Fruit fly (Drosophila melanogaster) whole organism, embryonic: ENCODE results near the gene Agxt.

Source experiments
- Awh ChIP-seq: fragments of 200-800 bp; sonication (Bioruptor generic); IDR thresholded peaks from 2 replicates; pipeline ENCODE4, ENCODE4 v1.3.6; 2022; ENCODE audit warnings: missing biosample characterization, missing genetic modification characterization
- CG11247 ChIP-seq: fragments of 200-800 bp; sonication (Bioruptor generic); IDR thresholded peaks from 2 replicates; pipeline ENCODE4 v1.3.6; 2022; ENCODE audit warnings: missing biosample characterization, missing genetic modification characterization
- CG12155 ChIP-seq: fragments of 200-800 bp; sonication (Bioruptor generic); optimal IDR thresholded peaks from 3 replicates; lab custom pipeline; 2016; ENCODE audit warnings: missing biosample characterization, missing genetic modification characterization
- CG1233 ChIP-seq: fragments of 200-800 bp; sonication (Bioruptor generic); optimal IDR thresholded peaks from 4 replicates; lab custom pipeline; 2018; ENCODE audit warnings: missing biosample characterization, mild to moderate bottlenecking, missing genetic modification characterization
- CG12769 ChIP-seq: fragments of 200-800 bp; sonication (Bioruptor generic); optimal IDR thresholded peaks from 2 replicates; lab custom pipeline; 2019; ENCODE audit warnings: missing biosample characterization, mild to moderate bottlenecking, missing genetic modification characterization, moderate library complexity
- CG14667 ChIP-seq: fragments of 200-800 bp; sonication (Bioruptor generic); IDR thresholded peaks from 2 replicates; pipeline ENCODE4 v1.3.6; 2022; ENCODE audit warnings: missing biosample characterization, missing genetic modification characterization
- CG16779 ChIP-seq: fragments of 200-800 bp; sonication (Bioruptor generic); IDR thresholded peaks from 2 replicates; pipeline ENCODE4 v1.3.6; 2022; ENCODE audit warnings: missing biosample characterization, missing genetic modification characterization
- CG17385 ChIP-seq: fragments of 200-800 bp; sonication (Bioruptor generic); optimal IDR thresholded peaks from 3 replicates; lab custom pipeline; 2018; ENCODE audit warnings: missing biosample characterization, mild to moderate bottlenecking, missing genetic modification characterization
- CG18011 ChIP-seq: fragments of 200-800 bp; sonication (Bioruptor generic); optimal IDR thresholded peaks from 2 replicates; lab custom pipeline; 2017; ENCODE audit warnings: missing biosample characterization, missing genetic modification characterization, mild to moderate bottlenecking, moderate library complexity, missing genotype
- CG2120 ChIP-seq: fragments of 200-800 bp; sonication (Bioruptor generic); optimal IDR thresholded peaks from 3 replicates; lab custom pipeline; 2016; ENCODE audit warnings: missing biosample characterization, missing genetic modification characterization
- CG2678 ChIP-seq: fragments of 200-800 bp; sonication (Bioruptor generic); optimal IDR thresholded peaks from 3 replicates; lab custom pipeline; 2019; ENCODE audit warnings: missing biosample characterization, mild to moderate bottlenecking, missing genetic modification characterization, moderate library complexity
- CG30020 ChIP-seq: fragments of 200-800 bp; optimal IDR thresholded peaks from 2 replicates; lab custom pipeline; 2019; ENCODE audit warnings: missing biosample characterization, mild to moderate bottlenecking, missing genetic modification characterization, moderate library complexity
- CG31365 ChIP-seq: fragments of 200-800 bp; sonication (Bioruptor generic); optimal IDR thresholded peaks from 2 replicates; lab custom pipeline; 2018; ENCODE audit warnings: missing biosample characterization, mild to moderate bottlenecking, missing genetic modification characterization
- CG3163 ChIP-seq: fragments of 200-800 bp; sonication (Bioruptor generic); optimal IDR thresholded peaks from 3 replicates; lab custom pipeline; 2016; ENCODE audit warnings: missing biosample characterization, missing genetic modification characterization
- CG3847 ChIP-seq: fragments of 200-800 bp; sonication (Bioruptor generic); IDR thresholded peaks from 2 replicates; pipeline ENCODE4 v1.3.6; 2022; ENCODE audit warnings: missing biosample characterization, missing genetic modification characterization
- CG4424 ChIP-seq: fragments of 200-800 bp; sonication (Bioruptor generic); optimal IDR thresholded peaks from 3 replicates; lab custom pipeline; 2016; ENCODE audit warnings: missing biosample characterization, missing genetic modification characterization
- CG5180 ChIP-seq: fragments of 200-800 bp; sonication (Bioruptor generic); optimal IDR thresholded peaks from 3 replicates; lab custom pipeline; 2017; ENCODE audit warnings: missing biosample characterization, missing genetic modification characterization, mild to moderate bottlenecking, moderate library complexity, missing genetic modification reagents
- CG6791 ChIP-seq: fragments of 200-800 bp; sonication (Bioruptor generic); IDR thresholded peaks from 3 replicates; pipeline ENCODE4 v1.3.6; 2022; ENCODE audit warnings: missing biosample characterization, missing genetic modification characterization; ENCODE audit not compliant: partially characterized antibody
- CG7928 ChIP-seq: fragments of 200-800 bp; sonication (Bioruptor generic); optimal IDR thresholded peaks from 2 replicates; lab custom pipeline; 2017; ENCODE audit warnings: missing biosample characterization, mild to moderate bottlenecking, missing genetic modification characterization
- CG8290 ChIP-seq, 3 experiments: fragments of 200-800 bp; sonication (Bioruptor generic); optimal IDR thresholded peaks; 2 replicates each; lab custom pipeline; 2016 to 2019; ENCODE audit warnings: missing biosample characterization in 3 of 3, missing genetic modification characterization in 3 of 3, mild to moderate bottlenecking in 2 of 3, moderate library complexity in 1 of 3
- D19B ChIP-seq: fragments of 200-800 bp; sonication (Bioruptor generic); optimal IDR thresholded peaks from 2 replicates; lab custom pipeline; 2017; ENCODE audit warnings: missing biosample characterization, mild to moderate bottlenecking, missing genetic modification characterization
- Dbx ChIP-seq: fragments of 200-800 bp; sonication (Bioruptor generic); IDR thresholded peaks from 3 replicates; pipeline ENCODE4 v1.3.6; 2022; ENCODE audit warnings: missing biosample characterization, missing genetic modification characterization
- ERR ChIP-seq: fragments of 200-800 bp; sonication (Bioruptor generic); optimal IDR thresholded peaks from 2 replicates; lab custom pipeline; 2016; ENCODE audit warnings: missing biosample characterization, missing genetic modification characterization
- Fer3 ChIP-seq: fragments of 200-800 bp; sonication (Bioruptor generic); optimal IDR thresholded peaks from 2 replicates; lab custom pipeline; 2018; ENCODE audit warnings: missing biosample characterization, mild to moderate bottlenecking, missing genetic modification characterization, moderate library complexity
- GATAe ChIP-seq: fragments of 200-800 bp; sonication (Bioruptor generic); conservative IDR thresholded peaks from 2 replicates; pipeline ENCODE4 v1.3.6; 2022; ENCODE audit warnings: missing biosample characterization, missing genetic modification characterization
- Mes4 ChIP-seq: fragments of 200-800 bp; sonication (Bioruptor generic); optimal IDR thresholded peaks from 2 replicates; lab custom pipeline; 2016; ENCODE audit warnings: missing biosample characterization, missing genetic modification characterization
- Optix ChIP-seq: fragments of 200-800 bp; sonication (Bioruptor generic); IDR thresholded peaks from 3 replicates; pipeline ENCODE4 v1.3.6; 2022; ENCODE audit warnings: missing biosample characterization, missing genetic modification characterization
- PHDP ChIP-seq: fragments of 200-800 bp; sonication (Bioruptor generic); optimal IDR thresholded peaks from 3 replicates; lab custom pipeline; 2018; ENCODE audit warnings: missing biosample characterization, mild to moderate bottlenecking, missing genetic modification characterization, moderate library complexity
- Vsx1 ChIP-seq: fragments of 200-800 bp; sonication (Bioruptor generic); optimal IDR thresholded peaks from 2 replicates; lab custom pipeline; 2017; ENCODE audit warnings: missing biosample characterization, mild to moderate bottlenecking, missing genetic modification characterization, missing genetic modification reagents
- ab ChIP-seq: fragments of 200-800 bp; sonication (Bioruptor generic); optimal IDR thresholded peaks from 2 replicates; lab custom pipeline; 2016; ENCODE audit warnings: missing biosample characterization, missing genetic modification characterization
- ato ChIP-seq: fragments of 200-800 bp; sonication (Bioruptor generic); IDR thresholded peaks from 2 replicates; pipeline ENCODE4 v1.3.6; 2022; ENCODE audit warnings: missing biosample characterization, missing genetic modification characterization; ENCODE audit not compliant: partially characterized antibody
- az2 ChIP-seq: fragments of 200-800 bp; sonication (Bioruptor generic); optimal IDR thresholded peaks from 3 replicates; lab custom pipeline; 2016; ENCODE audit warnings: missing biosample characterization, missing genetic modification characterization
- bowl ChIP-seq: fragments of 200-800 bp; sonication (Bioruptor generic); IDR thresholded peaks from 2 replicates; pipeline ENCODE4 v1.3.6; 2022; ENCODE audit warnings: missing biosample characterization, missing genetic modification characterization
- cas ChIP-seq: fragments of 200-800 bp; sonication (Bioruptor generic); IDR thresholded peaks from 2 replicates; pipeline ENCODE4 v1.3.6; 2022; ENCODE audit warnings: missing biosample characterization, missing genetic modification characterization
- dmrt11E ChIP-seq: fragments of 200-800 bp; sonication (Bioruptor generic); optimal IDR thresholded peaks from 3 replicates; lab custom pipeline; 2018; ENCODE audit warnings: missing biosample characterization, mild to moderate bottlenecking, missing genetic modification characterization, moderate library complexity
- emc ChIP-seq: fragments of 200-800 bp; sonication (Bioruptor generic); optimal IDR thresholded peaks from 2 replicates; lab custom pipeline; 2016; ENCODE audit warnings: missing biosample characterization, missing genetic modification characterization
- en ChIP-seq: fragments of 200-800 bp; sonication (Bioruptor generic); optimal IDR thresholded peaks from 2 replicates; lab custom pipeline; 2016; ENCODE audit warnings: missing biosample characterization, missing genetic modification characterization
- gcm2 ChIP-seq: fragments of 200-800 bp; sonication (Bioruptor generic); optimal IDR thresholded peaks from 2 replicates; lab custom pipeline; 2016; ENCODE audit warnings: missing biosample characterization, missing genetic modification characterization
- hb ChIP-seq: fragments of 200-800 bp; sonication (Bioruptor generic); IDR thresholded peaks from 3 replicates; pipeline ENCODE4 v1.3.6; 2022; ENCODE audit warnings: missing biosample characterization, missing genetic modification characterization; ENCODE audit not compliant: partially characterized antibody
- kni ChIP-seq: fragments of 200-800 bp; sonication (Bioruptor generic); optimal IDR thresholded peaks from 3 replicates; lab custom pipeline; 2017; ENCODE audit warnings: mild to moderate bottlenecking, missing biosample characterization, missing genetic modification reagents, missing genetic modification characterization
- mirr ChIP-seq: fragments of 200-800 bp; sonication (Bioruptor generic); optimal IDR thresholded peaks from 3 replicates; lab custom pipeline; 2018; ENCODE audit warnings: missing biosample characterization, mild to moderate bottlenecking, missing genetic modification characterization
- onecut ChIP-seq: fragments of 200-800 bp; sonication (Bioruptor generic); IDR thresholded peaks from 2 replicates; pipeline ENCODE4 v1.3.6; 2022; ENCODE audit warnings: missing biosample characterization, missing genetic modification characterization
- prd ChIP-seq, 3 experiments: fragments of >200 bp in 2 of 3; fragments of 200-800 bp in 1 of 3; sonication (Bioruptor generic) in 1 of 3; optimal IDR thresholded peaks in 2 of 3; IDR thresholded peaks in 1 of 3; 2 replicates in 2 of 3; 3 replicates in 1 of 3; pipeline versions ENCODE4 v1.3.6 to Lab custom; 2017 to 2022; ENCODE audit warnings: missing biosample characterization in 1 of 3, missing genetic modification characterization in 1 of 3
- row ChIP-seq: fragments of 200-800 bp; sonication (Bioruptor generic); IDR thresholded peaks from 3 replicates; pipeline ENCODE4 v1.3.6; 2022; ENCODE audit warnings: missing biosample characterization, missing genetic modification characterization
- run ChIP-seq: fragments of 200-800 bp; sonication (Bioruptor generic); optimal IDR thresholded peaks from 3 replicates; lab custom pipeline; 2018; ENCODE audit warnings: missing biosample characterization, mild to moderate bottlenecking, missing genetic modification characterization
- sd ChIP-seq: fragments of 200-800 bp; sonication (Bioruptor generic); optimal IDR thresholded peaks from 3 replicates; lab custom pipeline; 2018; ENCODE audit warnings: missing biosample characterization, mild to moderate bottlenecking, missing genetic modification characterization, moderate library complexity
- sug ChIP-seq: fragments of 200-800 bp; optimal IDR thresholded peaks from 2 replicates; lab custom pipeline; 2019; ENCODE audit warnings: missing biosample characterization, mild to moderate bottlenecking, missing genetic modification characterization, moderate library complexity
- tin ChIP-seq: fragments of 200-800 bp; sonication (Bioruptor generic); optimal IDR thresholded peaks from 3 replicates; lab custom pipeline; 2016; ENCODE audit warnings: missing biosample characterization, missing genetic modification characterization
- toy ChIP-seq: fragments of 200-800 bp; sonication (Bioruptor generic); IDR thresholded peaks from 2 replicates; pipeline ENCODE4 v1.3.6; 2022; ENCODE audit warnings: missing biosample characterization, missing genetic modification characterization
- vnd ChIP-seq: fragments of 200-800 bp; sonication (Bioruptor generic); IDR thresholded peaks from 3 replicates; pipeline ENCODE4 v1.3.6; 2022; ENCODE audit warnings: missing biosample characterization, missing genetic modification characterization; ENCODE audit not compliant: partially characterized antibody
- zfh2 ChIP-seq: fragments of 200-800 bp; sonication (Bioruptor generic); optimal IDR thresholded peaks from 2 replicates; lab custom pipeline; 2016; ENCODE audit warnings: missing biosample characterization, missing genetic modification characterization

The Agxt gene

dm6 chrX:6546970-6547369 is 18.2 kb downstream of the Agxt start (continued):
- TF ChIP-seq CG5180 (no peak), Vsx1 (peak; percentile 2), sd (tag; lab: Kevin White, UChicago) (peak; percentile 46), Optix (GFP tag; lab: Robert Waterston, UW) (no peak), mirr (GFP tag; lab: Kevin White, UChicago) (peak; percentile 9), CG3847 (GFP tag; lab: Robert Waterston, UW) (no peak), CG18011 (GFP tag; lab: Kevin White, UChicago) (no peak), onecut (GFP tag; lab: Robert Waterston, UW) (no peak), CG8290 (GFP tag; optimal IDR thresholded peaks at IDR 0.05; lab: Kevin White, UChicago) (no peak), CG8290 (tag; optimal IDR thresholded peaks at IDR 0.05; lab: Kevin White, UChicago) (peak in 1 of 2 experiments; percentile 12), CG2678 (tag; lab: Kevin White, UChicago) (peak; percentile 30), sug (tag; lab: Kevin White, UChicago) (peak; percentile 5), CG2120 (GFP tag; lab: Kevin White, UChicago) (peak; percentile 12), hb (GFP tag; lab: Robert Waterston, UW) (no peak), CG1233 (GFP tag; lab: Kevin White, UChicago) (no peak), GATAe (GFP tag; lab: Robert Waterston, UW) (no peak), gcm2 (no peak), D19B (GFP tag; lab: Kevin White, UChicago) (no peak), CG30020 (tag; lab: Kevin White, UChicago) (no peak), Mes4 (GFP tag; lab: Kevin White, UChicago) (no peak), tin (no peak), run (tag; lab: Kevin White, UChicago) (no peak), vnd (GFP tag; lab: Robert Waterston, UW) (no peak), cas (no peak), row (peak; percentile 24; the same call in 1 of the 3 replicates), az2 (GFP tag; lab: Kevin White, UChicago) (no peak), CG4424 (GFP tag; lab: Kevin White, UChicago) (no peak), CG12769 (tag; lab: Kevin White, UChicago) (peak; percentile 28), PHDP (tag; lab: Kevin White, UChicago) (peak; percentile 24), prd (optimal IDR thresholded peaks at IDR 0.05; lab: Kevin White, UChicago) (no peak), prd (GFP tag; IDR thresholded peaks at IDR 0.05; lab: Robert Waterston, UW) (no peak), CG11247 (GFP tag; lab: Robert Waterston, UW) (no peak), Dbx (GFP tag; lab: Robert Waterston, UW) (no peak), dmrt11E (tag; lab: Kevin White, UChicago) (no peak), Awh (GFP tag; lab: Robert Waterston, UW) (no peak), CG31365 (no peak), CG14667 (GFP tag; lab: Robert Waterston, UW) (no peak), CG6791 (GFP tag; lab: Robert Waterston, UW) (no peak), CG17385 (GFP tag; lab: Kevin White, UChicago) (no peak), Fer3 (tag; lab: Kevin White, UChicago) (no peak), ERR (no peak), CG7928 (GFP tag; lab: Kevin White, UChicago) (no peak), ato (no peak), ab (GFP tag; lab: Kevin White, UChicago) (no peak), toy (no peak), zfh2 (GFP tag; lab: Kevin White, UChicago) (no peak), kni (GFP tag; lab: Kevin White, UChicago) (no peak), CG12155 (GFP tag; lab: Kevin White, UChicago) (no peak), CG3163 (GFP tag; lab: Kevin White, UChicago) (no peak), en (GFP tag; lab: Kevin White, UChicago) (no peak), CG16779 (GFP tag; lab: Robert Waterston, UW) (no peak), bowl (GFP tag; lab: Robert Waterston, UW) (no peak), emc (no peak)
